Fruit fly (Drosophila melanogaster): ENCODE data around the gene CG13361.
A peak's percentile ranks its signal among the peaks of the same experiment; 100 is the strongest.

The CG13361 gene

DNA sequence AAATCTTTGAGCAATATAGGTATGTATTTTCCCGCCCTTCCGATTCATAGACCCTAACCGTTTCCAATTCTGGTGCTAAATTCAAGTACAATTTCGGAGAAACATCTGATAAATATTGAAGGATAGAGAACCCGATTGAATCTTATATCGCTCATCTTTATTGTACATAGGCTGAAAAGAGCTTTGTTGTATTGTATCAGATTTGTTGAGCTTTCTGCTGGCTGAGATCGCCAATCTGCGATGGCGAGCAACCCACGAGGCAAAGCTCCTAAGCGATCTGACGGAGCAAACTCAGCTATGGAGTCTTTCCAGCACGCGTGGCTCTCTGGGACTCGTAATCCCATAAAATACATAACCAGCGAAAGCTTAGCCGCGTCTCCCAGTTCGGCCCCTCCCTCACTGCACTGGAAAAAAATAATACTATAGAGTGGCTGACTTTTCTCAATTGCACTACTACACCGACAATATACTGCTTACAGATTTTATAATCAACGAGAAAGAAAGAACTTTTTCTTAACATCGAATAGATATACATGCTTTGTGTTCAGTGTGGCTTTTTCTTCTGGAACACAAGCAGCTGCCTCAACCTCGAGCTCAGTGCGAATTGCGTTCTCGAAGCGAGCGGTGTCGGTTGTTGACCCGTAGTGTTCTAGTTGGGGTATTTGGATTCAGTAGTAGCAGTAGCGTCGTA, 2.3 kb upstream of the CG13361 start (continued):
- TF ChIP-seq CG6689 (GFP tag; IDR thresholded peaks at IDR 0.05) (peak; percentile 79), ranshi (GFP tag; IDR thresholded peaks at IDR 0.05) (peak; percentile 86), cwo (GFP tag; optimal IDR thresholded peaks at IDR 0.05) (peak; percentile 90), CG2129 (GFP tag; IDR thresholded peaks at IDR 0.05; ENCODE audit: partially characterized antibody) (no peak), CG8478 (optimal IDR thresholded peaks at IDR 0.05) (no peak), Dip2 (GFP tag; IDR thresholded peaks at IDR 0.05) (no peak), Gsc (GFP tag; IDR thresholded peaks at IDR 0.05) (0 out of 2 replicates have a peak, but pooled peaks have one; percentile 16), gem (tag; optimal IDR thresholded peaks at IDR 0.05) (peak; percentile 87), CG9932 (GFP tag; IDR thresholded peaks at IDR 0.05) (peak; percentile 94), TFAM (GFP tag; optimal IDR thresholded peaks at IDR 0.05) (no peak), Hmx (GFP tag; optimal IDR thresholded peaks at IDR 0.05) (peak; percentile 34), CG8765 (GFP tag; IDR thresholded peaks at IDR 0.05) (peak; percentile 56; the same call in 1 of the 2 replicates), CG8924 (tag; optimal IDR thresholded peaks at IDR 0.05) (peak; percentile 81), CG14667 (GFP tag; IDR thresholded peaks at IDR 0.05) (peak; percentile 71), lov (optimal IDR thresholded peaks at IDR 0.05) (no peak), lov (GFP tag; IDR thresholded peaks at IDR 0.05) (no peak), en (GFP tag; optimal IDR thresholded peaks at IDR 0.05) (no peak), ind (GFP tag; optimal IDR thresholded peaks at IDR 0.05) (peak; percentile 85), mam (GFP tag; optimal IDR thresholded peaks at IDR 0.05) (peak; percentile 93), CG32532 (GFP tag; IDR thresholded peaks at IDR 0.05) (peak; percentile 96), fru (optimal IDR thresholded peaks at IDR 0.05) (no peak), Elba2 (GFP tag; optimal IDR thresholded peaks at IDR 0.05) (no peak), E2f2 (GFP tag; IDR thresholded peaks at IDR 0.05) (peak; percentile 55), HLHmδ (GFP tag; optimal IDR thresholded peaks at IDR 0.05) (no peak), gt (GFP tag; IDR thresholded peaks at IDR 0.05) (no peak), CG17568 (GFP tag; optimal IDR thresholded peaks at IDR 0.05) (peak; percentile 59), br (optimal IDR thresholded peaks at IDR 0.05) (no peak), croc (GFP tag; conservative IDR thresholded peaks at IDR 0.05) (peak; percentile 33; the same call in 2 of the 3 replicates), grn (GFP tag; optimal IDR thresholded peaks at IDR 0.05) (peak; percentile 68), CG9817 (tag; optimal IDR thresholded peaks at IDR 0.05) (peak; percentile 81), CG13894 (tag; optimal IDR thresholded peaks at IDR 0.05) (peak; percentile 75), caup (GFP tag; optimal IDR thresholded peaks at IDR 0.05; ENCODE audit: severe bottlenecking) (peak; percentile 92), Taf1 (GFP tag; IDR thresholded peaks at IDR 0.05) (peak; percentile 79), CG31365 (tag; optimal IDR thresholded peaks at IDR 0.05) (peak; percentile 40), Hr3 (GFP tag; optimal IDR thresholded peaks at IDR 0.05) (peak; percentile 58), ewg (GFP tag; optimal IDR thresholded peaks at IDR 0.05) (peak; percentile 68), nom (GFP tag; optimal IDR thresholded peaks at IDR 0.05) (peak; percentile 79), B-H1 (GFP tag; IDR thresholded peaks at IDR 0.05) (peak; percentile 55; the same call in 1 of the 3 replicates), sr (GFP tag; IDR thresholded peaks at IDR 0.05) (peak; percentile 63; the same call in 1 of the 3 replicates), Sox100B (GFP tag; optimal IDR thresholded peaks at IDR 0.05) (peak; percentile 52), CG3163 (GFP tag; optimal IDR thresholded peaks at IDR 0.05) (peak; percentile 51), Bgb (GFP tag; IDR thresholded peaks at IDR 0.05; ENCODE audit: partially characterized antibody) (no peak), ap (GFP tag; IDR thresholded peaks at IDR 0.05) (peak; percentile 51; the same call in 1 of the 2 replicates), twi (tag; optimal IDR thresholded peaks at IDR 0.05) (no peak), bbx (GFP tag; IDR thresholded peaks at IDR 0.05; ENCODE audit: partially characterized antibody) (no peak), CG31388 (GFP tag; optimal IDR thresholded peaks at IDR 0.05) (peak; percentile 68), CG4404 (GFP tag; IDR thresholded peaks at IDR 0.05) (peak; percentile 59), sens-2 (GFP tag; IDR thresholded peaks at IDR 0.05) (peak; percentile 64), Fer3 (tag; optimal IDR thresholded peaks at IDR 0.05) (peak; percentile 90), CG33557 (GFP tag; optimal IDR thresholded peaks at IDR 0.05) (no peak), CG16815 (GFP tag; optimal IDR thresholded peaks at IDR 0.05) (peak; percentile 67)

Data from whole organism, embryonic.